Worm (Caenorhabditis elegans) whole organism, L4 larva: Measurements from ENCODE around the gene atf-8.

Experiments
- D1046.2 ChIP-seq: fragments of 200-800 bp; sonication (Bioruptor generic); IDR thresholded peaks from 2 replicates; pipeline ENCODE4 v1.3.6; 2022; ENCODE audit warnings: missing genetic modification characterization, missing compliant biosample characterization
- F37D6.2 ChIP-seq: sonication (generic microtip); optimal IDR thresholded peaks from 2 replicates; lab custom pipeline; 2016; ENCODE audit warnings: mild to moderate bottlenecking, missing genetic modification characterization, missing compliant biosample characterization
- F49E8.2 ChIP-seq: sonication (generic microtip); optimal IDR thresholded peaks from 2 replicates; lab custom pipeline; 2016; ENCODE audit warnings: missing compliant biosample characterization, mild to moderate bottlenecking, missing genetic modification characterization, borderline replicate concordance
- T20F7.1 ChIP-seq: fragments of 200-800 bp; sonication (Bioruptor generic); optimal IDR thresholded peaks from 2 replicates; lab custom pipeline; 2018; ENCODE audit warnings: mild to moderate bottlenecking, missing genetic modification characterization, missing compliant biosample characterization
- Y105C5A.15 ChIP-seq: fragments of 200-800 bp; sonication (Bioruptor generic); IDR thresholded peaks from 2 replicates; pipeline ENCODE4 v1.3.6; 2022; ENCODE audit warnings: missing genetic modification characterization, missing compliant biosample characterization
- Y75B8A.6 ChIP-seq: fragments of 200-800 bp; sonication (Bioruptor generic); IDR thresholded peaks from 2 replicates; pipeline ENCODE4 v1.3.6; 2022; ENCODE audit warnings: missing genetic modification reagents, missing genetic modification characterization, missing compliant biosample characterization
- aha-1 ChIP-seq: fragments of 150-350 bp; peaks from one replicate; lab custom pipeline; 2014; ENCODE audit warnings: missing biosample characterization, missing genetic modification characterization
- aly-2 ChIP-seq: sonication (generic microtip); optimal IDR thresholded peaks from 2 replicates; lab custom pipeline; 2018; ENCODE audit warnings: missing biosample characterization, missing genetic modification characterization
- arid-1 ChIP-seq: fragments of 200-800 bp; sonication (Bioruptor generic); conservative IDR thresholded peaks from 2 replicates; pipeline ENCODE4 v1.3.6; 2022; ENCODE audit warnings: missing genetic modification reagents, missing genetic modification characterization, missing compliant biosample characterization
- ceh-28 ChIP-seq: fragments of 150-350 bp; optimal IDR thresholded peaks from 2 replicates; lab custom pipeline; 2014; ENCODE audit warnings: missing biosample characterization, missing genetic modification reagents, missing genetic modification characterization
- daf-12 ChIP-seq: fragments of 150-350 bp; optimal IDR thresholded peaks from 2 replicates; lab custom pipeline; 2014; ENCODE audit warnings: missing biosample characterization, missing genetic modification reagents, missing genetic modification characterization
- daf-16 ChIP-seq, 3 experiments: sonication (generic microtip); optimal IDR thresholded peaks; 2 replicates each; lab custom pipeline; 2016 to 2017; ENCODE audit warnings: missing genetic modification characterization in 3 of 3, missing genetic modification reagents in 3 of 3, mild to moderate bottlenecking in 2 of 3, missing compliant biosample characterization in 2 of 3, missing biosample characterization in 1 of 3, moderate library complexity in 1 of 3
- daf-19 ChIP-seq: fragments of 200-800 bp; sonication (Bioruptor generic); conservative IDR thresholded peaks from 2 replicates; pipeline ENCODE4 v1.3.6; 2022; ENCODE audit warnings: missing genetic modification characterization, missing compliant biosample characterization
- daf-8 ChIP-seq: fragments of 200-800 bp; sonication (Bioruptor generic); IDR thresholded peaks from 2 replicates; pipeline ENCODE4 v1.3.6; 2022; ENCODE audit warnings: missing genetic modification characterization, missing compliant biosample characterization
- dmd-9 ChIP-seq: fragments of 200-800 bp; sonication (Bioruptor generic); IDR thresholded peaks from 2 replicates; pipeline ENCODE4 v1.3.6; 2022; ENCODE audit warnings: missing genetic modification reagents, missing genetic modification characterization, missing compliant biosample characterization
- dpl-1 ChIP-seq: fragments of 150-350 bp; optimal IDR thresholded peaks from 2 replicates; lab custom pipeline; 2014; ENCODE audit warnings: missing biosample characterization, missing genetic modification reagents, missing genetic modification characterization
- dve-1 ChIP-seq: sonication (generic microtip); optimal IDR thresholded peaks from 2 replicates; lab custom pipeline; 2017; ENCODE audit warnings: antibody characterized with exemption, mild to moderate bottlenecking, missing genetic modification characterization, missing compliant biosample characterization; ENCODE audit not compliant: insufficient read depth
- hlh-11 ChIP-seq: fragments of 200-800 bp; sonication (Bioruptor generic); optimal IDR thresholded peaks from 2 replicates; lab custom pipeline; 2018; ENCODE audit warnings: mild to moderate bottlenecking, missing genetic modification characterization, missing compliant biosample characterization
- hlh-30 ChIP-seq: sonication (generic microtip); optimal IDR thresholded peaks from 2 replicates; lab custom pipeline; 2017; ENCODE audit warnings: antibody characterized with exemption, mild to moderate bottlenecking, missing genetic modification characterization, missing compliant biosample characterization; ENCODE audit not compliant: insufficient read depth
- hmg-1.1 ChIP-seq: fragments of 200-800 bp; sonication (Bioruptor generic); IDR thresholded peaks from 2 replicates; pipeline ENCODE4 v1.3.6; 2022; ENCODE audit warnings: missing genetic modification reagents, missing genetic modification characterization, missing compliant biosample characterization
- lin-1 ChIP-seq: fragments of 200-800 bp; sonication (Bioruptor generic); IDR thresholded peaks from 2 replicates; pipeline ENCODE4 v1.3.6; 2022; ENCODE audit warnings: missing genetic modification reagents, missing genetic modification characterization, missing compliant biosample characterization
- lin-13 ChIP-seq: fragments of 150-350 bp; optimal IDR thresholded peaks from 2 replicates; lab custom pipeline; 2014; ENCODE audit warnings: missing biosample characterization, missing genetic modification reagents, missing genetic modification characterization
- lin-15B ChIP-seq: fragments of 150-350 bp; sonication (generic microtip); optimal IDR thresholded peaks from 3 replicates; lab custom pipeline; 2014; ENCODE audit warnings: missing biosample characterization, missing genetic modification characterization
- lin-38 ChIP-seq: fragments of 200-800 bp; sonication (Bioruptor generic); IDR thresholded peaks from 2 replicates; pipeline ENCODE4 v1.3.6; 2022; ENCODE audit warnings: missing genetic modification reagents, missing genetic modification characterization, missing compliant biosample characterization
- lin-39 ChIP-seq: fragments of 150-350 bp; optimal IDR thresholded peaks from 2 replicates; lab custom pipeline; 2014; ENCODE audit warnings: missing biosample characterization, missing genetic modification reagents, missing genetic modification characterization
- lir-3 ChIP-seq: sonication (generic microtip); optimal IDR thresholded peaks from 2 replicates; lab custom pipeline; 2016; ENCODE audit warnings: mild to moderate bottlenecking, missing genetic modification characterization, missing compliant biosample characterization
- mdl-1 ChIP-seq, 2 experiments: fragments of 150-350 bp in 1 of 2; sonication (generic microtip) in 1 of 2; optimal IDR thresholded peaks; 2 replicates each; lab custom pipeline; 2014 to 2017; ENCODE audit warnings: missing biosample characterization in 2 of 2, missing genetic modification characterization in 2 of 2
- mdt-29 ChIP-seq: fragments of 200-800 bp; sonication (Bioruptor generic); IDR thresholded peaks from 2 replicates; pipeline ENCODE4 v1.3.6; 2022; ENCODE audit warnings: missing genetic modification reagents, missing genetic modification characterization, missing compliant biosample characterization
- mes-2 ChIP-seq: sonication (generic microtip); optimal IDR thresholded peaks from 2 replicates; lab custom pipeline; 2016; ENCODE audit warnings: missing genotype, mild to moderate bottlenecking, missing genetic modification characterization, missing compliant biosample characterization; ENCODE audit not compliant: poor library complexity, severe bottlenecking
- nhr-237 ChIP-seq: sonication (generic microtip); optimal IDR thresholded peaks from 2 replicates; lab custom pipeline; 2017; ENCODE audit warnings: missing biosample characterization, missing genetic modification characterization
- nhr-41 ChIP-seq: fragments of 200-800 bp; sonication (Bioruptor generic); IDR thresholded peaks from 2 replicates; pipeline ENCODE4 v1.3.6; 2022; ENCODE audit warnings: missing genetic modification reagents, missing genetic modification characterization, missing compliant biosample characterization
- nhr-42 ChIP-seq: fragments of 200-800 bp; sonication (Bioruptor generic); IDR thresholded peaks from 2 replicates; pipeline ENCODE4 v1.3.6; 2022; ENCODE audit warnings: missing genetic modification characterization, missing compliant biosample characterization
- nhr-6 ChIP-seq: fragments of 150-350 bp; optimal IDR thresholded peaks from 2 replicates; lab custom pipeline; 2014; ENCODE audit warnings: missing biosample characterization, missing genetic modification characterization
- nhr-77 ChIP-seq: fragments of 150-350 bp; optimal IDR thresholded peaks from 2 replicates; lab custom pipeline; 2014; ENCODE audit warnings: missing biosample characterization, missing genetic modification characterization
- php-3 ChIP-seq: fragments of 200-800 bp; sonication (Bioruptor generic); IDR thresholded peaks from 2 replicates; pipeline ENCODE4 v1.3.6; 2022; ENCODE audit warnings: missing genetic modification reagents, missing genetic modification characterization, missing compliant biosample characterization
- saeg-2 ChIP-seq: fragments of 200-800 bp; sonication (Bioruptor generic); IDR thresholded peaks from 2 replicates; pipeline ENCODE4 v1.3.6; 2022; ENCODE audit warnings: missing genetic modification reagents, missing genetic modification characterization, missing compliant biosample characterization
- sdz-12 ChIP-seq: fragments of 200-800 bp; sonication (Bioruptor generic); optimal IDR thresholded peaks from 2 replicates; lab custom pipeline; 2018; ENCODE audit warnings: mild to moderate bottlenecking, missing genetic modification characterization, missing compliant biosample characterization
- set-16 ChIP-seq: fragments of 200-800 bp; sonication (Bioruptor generic); IDR thresholded peaks from 2 replicates; pipeline ENCODE4 v1.3.6; 2022; ENCODE audit warnings: missing genetic modification reagents, missing genetic modification characterization, missing compliant biosample characterization
- snpc-4 ChIP-seq: fragments of 150-350 bp; optimal IDR thresholded peaks from 2 replicates; lab custom pipeline; 2014; ENCODE audit warnings: missing biosample characterization, missing genetic modification characterization
- spr-1 ChIP-seq: sonication (generic microtip); optimal IDR thresholded peaks from 2 replicates; lab custom pipeline; 2016; ENCODE audit warnings: mild to moderate bottlenecking, missing genetic modification characterization, missing compliant biosample characterization
- tag-97 ChIP-seq: fragments of 200-800 bp; sonication (Bioruptor generic); IDR thresholded peaks from 2 replicates; pipeline ENCODE4 v1.3.6; 2022; ENCODE audit warnings: missing genetic modification characterization, missing compliant biosample characterization
- tra-1 ChIP-seq: fragments of 200-800 bp; sonication (Bioruptor generic); IDR thresholded peaks from 2 replicates; pipeline ENCODE4 v1.3.6; 2022; ENCODE audit warnings: missing genetic modification reagents, missing genetic modification characterization, missing compliant biosample characterization
- unc-62 ChIP-seq, 3 experiments: fragments of 150-350 bp in 1 of 3; sonication (generic microtip); optimal IDR thresholded peaks in 2 of 3; peaks in 1 of 3; 1 replicate in 1 of 3; 2 replicates in 2 of 3; lab custom pipeline; 2014 to 2017; ENCODE audit warnings: missing biosample characterization in 3 of 3, missing genetic modification characterization in 3 of 3, missing genetic modification reagents in 3 of 3, missing genotype in 1 of 3
- vab-7 ChIP-seq: fragments of 200-800 bp; sonication (Bioruptor generic); IDR thresholded peaks from 2 replicates; pipeline ENCODE4 v1.3.6; 2022; ENCODE audit warnings: missing genetic modification reagents, missing genetic modification characterization, missing compliant biosample characterization
- zfp-2 ChIP-seq: sonication (generic microtip); optimal IDR thresholded peaks from 2 replicates; lab custom pipeline; 2016; ENCODE audit warnings: mild to moderate bottlenecking, missing genetic modification characterization, missing compliant biosample characterization
- zfp-3 ChIP-seq: fragments of 200-800 bp; sonication (Bioruptor generic); conservative IDR thresholded peaks from 2 replicates; pipeline ENCODE4 v1.3.6; 2022; ENCODE audit warnings: missing genetic modification reagents, missing genetic modification characterization, missing compliant biosample characterization

atf-8 gene

DNA sequence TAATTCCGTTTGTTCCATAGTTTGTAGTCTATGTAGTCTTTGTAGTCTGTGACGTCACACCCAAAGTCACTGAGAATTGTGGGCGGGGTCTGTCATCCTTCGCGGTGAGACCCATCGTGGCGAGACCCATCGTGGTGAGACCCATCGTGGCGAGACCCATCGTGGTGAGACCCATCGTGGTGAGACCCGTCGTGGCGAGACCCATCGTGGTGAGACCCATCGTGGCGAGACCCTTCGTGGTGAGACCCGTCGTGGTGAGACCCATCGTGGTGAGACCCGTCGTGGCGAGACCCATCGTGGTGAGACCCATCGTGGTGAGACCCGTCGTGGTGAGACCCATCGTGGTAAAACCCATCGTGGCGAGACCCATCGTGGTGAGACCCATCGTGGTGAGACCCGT is 33.9 kb upstream of the atf-8 start:
- TF ChIP-seq set-16 (GFP tag; lab: Robert Waterston, UW) = peak; percentile 88; the same call in 1 of the 2 replicates
- 0 out of 2 replicates have a peak, but pooled peaks have one; percentile 5 for TF ChIP-seq tra-1 (GFP tag; lab: Robert Waterston, UW)

DNA sequence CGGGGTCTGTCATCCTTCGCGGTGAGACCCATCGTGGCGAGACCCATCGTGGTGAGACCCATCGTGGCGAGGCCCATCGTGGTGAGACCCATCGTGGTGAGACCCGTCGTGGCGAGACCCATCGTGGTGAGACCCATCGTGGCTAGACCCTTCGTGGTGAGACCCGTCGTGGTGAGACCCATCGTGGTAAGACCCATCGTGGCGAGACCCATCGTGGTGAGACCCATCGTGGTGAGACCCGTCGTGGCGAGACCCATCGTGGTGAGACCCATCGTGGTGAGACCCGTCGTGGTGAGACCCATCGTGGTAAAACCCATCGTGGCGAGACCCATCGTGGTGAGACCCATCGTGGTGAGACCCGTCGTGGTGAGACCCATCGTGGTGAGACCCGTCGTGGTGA is 13.8 kb upstream of the atf-8 start:
- TF ChIP-seq set-16 (GFP tag; lab: Robert Waterston, UW) = peak; percentile 71

DNA sequence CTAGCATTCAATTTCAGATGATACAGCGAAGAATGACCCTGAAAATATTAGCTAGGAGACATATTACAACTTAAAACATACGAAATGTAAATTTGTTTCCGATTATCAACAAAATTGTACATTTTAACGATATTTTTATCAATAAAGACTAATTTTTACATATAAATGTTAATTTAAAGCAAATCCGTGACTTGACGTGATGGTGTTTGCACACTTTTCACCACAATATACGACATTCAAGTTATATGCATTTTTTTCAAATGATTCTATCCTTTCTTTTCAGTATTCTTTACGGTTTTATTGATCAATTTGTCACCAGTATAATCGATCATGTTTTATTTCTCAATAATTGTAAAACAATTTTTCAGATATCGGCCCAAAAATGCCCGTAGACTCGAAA is 9.6 kb upstream of the atf-8 start, which contains the start of gene Y38A10A.7:
Y38A10A.7 (plus strand) TSS at position 369 of the 400 bp plus-strand sequence.
- TF ChIP-seq zfp-3 (GFP tag; lab: Robert Waterston, UW) (no peak), dve-1 (peak; percentile 3), ceh-28 (tag; lab: Kevin White, UChicago) (no peak), php-3 (GFP tag; lab: Robert Waterston, UW) (no peak), lin-1 (no peak), daf-16 (GFP tag; optimal IDR thresholded peaks at IDR 0.05; lab: Kevin White, UChicago) (no peak), daf-16 (tag; optimal IDR thresholded peaks at IDR 0.05; lab: Kevin White, UChicago) (no peak), dmd-9 (no peak), lin-15B (tag; lab: Kevin White, UChicago) (no peak), nhr-77 (tag; lab: Kevin White, UChicago) (no peak), tra-1 (GFP tag; lab: Robert Waterston, UW) (no peak), nhr-42 (GFP tag; lab: Robert Waterston, UW) (no peak), lin-13 (GFP tag; lab: Kevin White, UChicago) (no peak), T20F7.1 (GFP tag; lab: Kevin White, UChicago) (peak; percentile 51), Y75B8A.6 (GFP tag; lab: Robert Waterston, UW) (no peak), unc-62 (GFP tag; optimal IDR thresholded peaks at IDR 0.05 in 1 of 2; lab: Kevin White, UChicago) (no peak), unc-62 (tag; optimal IDR thresholded peaks at IDR 0.05; lab: Kevin White, UChicago) (no peak), nhr-41 (GFP tag; lab: Robert Waterston, UW) (no peak), set-16 (GFP tag; lab: Robert Waterston, UW) (no peak), nhr-6 (tag; lab: Kevin White, UChicago) (no peak), hlh-30 (tag; lab: Kevin White, UChicago) (no peak), hmg-1.1 (GFP tag; lab: Robert Waterston, UW) (no peak), zfp-2 (tag; lab: Kevin White, UChicago) (no peak), mes-2 (tag; lab: Kevin White, UChicago) (peak; percentile 32), spr-1 (tag; lab: Kevin White, UChicago) (no peak), Y105C5A.15 (GFP tag; lab: Robert Waterston, UW) (no peak), aly-2 (no peak), arid-1 (no peak), daf-8 (no peak), sdz-12 (no peak), snpc-4 (tag; lab: Kevin White, UChicago) (no peak), nhr-237 (tag; lab: Kevin White, UChicago) (no peak), daf-12 (tag; lab: Kevin White, UChicago) (no peak), lin-38 (GFP tag; lab: Robert Waterston, UW) (0 out of 2 replicates have a peak, but pooled peaks have one; percentile 4), F37D6.2 (tag; lab: Kevin White, UChicago) (no peak), F49E8.2 (tag; lab: Kevin White, UChicago) (no peak), saeg-2 (no peak), dpl-1 (GFP tag; lab: Kevin White, UChicago) (peak; percentile 56), daf-19 (GFP tag; lab: Robert Waterston, UW) (no peak), tag-97 (GFP tag; lab: Robert Waterston, UW) (no peak), lir-3 (tag; lab: Kevin White, UChicago) (no peak), aha-1 (peak; percentile 17), mdt-29 (no peak), hlh-11 (no peak), lin-39 (tag; lab: Kevin White, UChicago) (no peak), vab-7 (no peak), mdl-1 (tag; optimal IDR thresholded peaks at IDR 0.05; lab: Kevin White, UChicago) (no peak), D1046.2 (GFP tag; lab: Robert Waterston, UW) (no peak)
